Fruit fly (Drosophila melanogaster) whole organism, embryonic: ENCODE data around the gene hob.

Experiments used
- ATbp ChIP-seq: fragments of 200-800 bp; sonication (Bioruptor generic); optimal IDR thresholded peaks from 2 replicates; lab custom pipeline; 2017; ENCODE audit warnings: missing biosample characterization, mild to moderate bottlenecking, missing genetic modification characterization, missing genetic modification reagents
- Antp ChIP-seq: fragments of 200-800 bp; sonication (Bioruptor generic); optimal IDR thresholded peaks from 3 replicates; lab custom pipeline; 2016; ENCODE audit warnings: missing biosample characterization, missing genetic modification characterization
- Atf3 ChIP-seq: fragments of 200-800 bp; sonication (Bioruptor generic); optimal IDR thresholded peaks from 3 replicates; lab custom pipeline; 2016; ENCODE audit warnings: missing biosample characterization, missing genetic modification characterization
- BEAF-32 ChIP-seq: fragments of 200-800 bp; sonication (Bioruptor generic); optimal IDR thresholded peaks from 3 replicates; lab custom pipeline; 2017; ENCODE audit warnings: missing biosample characterization, missing genetic modification characterization, mild to moderate bottlenecking, moderate library complexity, missing genetic modification reagents
- CG12391 ChIP-seq: fragments of 200-800 bp; sonication (Bioruptor generic); optimal IDR thresholded peaks from 3 replicates; lab custom pipeline; 2018; ENCODE audit warnings: missing biosample characterization, mild to moderate bottlenecking, missing genetic modification characterization, moderate library complexity
- CG12769 ChIP-seq: fragments of 200-800 bp; sonication (Bioruptor generic); optimal IDR thresholded peaks from 2 replicates; lab custom pipeline; 2019; ENCODE audit warnings: missing biosample characterization, mild to moderate bottlenecking, missing genetic modification characterization, moderate library complexity
- CG13424 ChIP-seq: fragments of 200-800 bp; sonication (Bioruptor generic); optimal IDR thresholded peaks from 2 replicates; lab custom pipeline; 2019; ENCODE audit warnings: missing biosample characterization, mild to moderate bottlenecking, missing genetic modification characterization, moderate library complexity
- CG14441 ChIP-seq: fragments of 200-800 bp; sonication (Bioruptor generic); IDR thresholded peaks from 2 replicates; pipeline ENCODE4 v1.3.6; 2022; ENCODE audit warnings: missing biosample characterization, missing genetic modification characterization
- CG1647 ChIP-seq: fragments of 200-800 bp; sonication (Bioruptor generic); optimal IDR thresholded peaks from 3 replicates; lab custom pipeline; 2016; ENCODE audit warnings: missing biosample characterization, missing genetic modification characterization
- CG17612 ChIP-seq: fragments of 200-800 bp; sonication (Bioruptor generic); IDR thresholded peaks from 2 replicates; pipeline ENCODE4 v1.3.6; 2022; ENCODE audit warnings: missing biosample characterization, missing genetic modification characterization
- CG17802 ChIP-seq: fragments of 200-800 bp; sonication (Bioruptor generic); optimal IDR thresholded peaks from 2 replicates; lab custom pipeline; 2018; ENCODE audit warnings: missing biosample characterization, mild to moderate bottlenecking, missing genetic modification characterization, moderate library complexity
- CG2116 ChIP-seq: fragments of 200-800 bp; sonication (Bioruptor generic); optimal IDR thresholded peaks from 3 replicates; lab custom pipeline; 2018; ENCODE audit warnings: missing biosample characterization, mild to moderate bottlenecking, missing genetic modification characterization
- CG2875 ChIP-seq: fragments of 200-800 bp; sonication (Bioruptor generic); optimal IDR thresholded peaks from 2 replicates; lab custom pipeline; 2017; ENCODE audit warnings: missing biosample characterization, mild to moderate bottlenecking, missing genetic modification characterization, missing genetic modification reagents
- CG30020 ChIP-seq: fragments of 200-800 bp; optimal IDR thresholded peaks from 2 replicates; lab custom pipeline; 2019; ENCODE audit warnings: missing biosample characterization, mild to moderate bottlenecking, missing genetic modification characterization, moderate library complexity
- CG3726 ChIP-seq: fragments of 200-800 bp; sonication (Bioruptor generic); IDR thresholded peaks from 3 replicates; pipeline ENCODE4, ENCODE4 v1.3.6; 2022; ENCODE audit warnings: missing biosample characterization, missing genetic modification characterization
- CG4360 ChIP-seq: fragments of 200-800 bp; sonication (Bioruptor generic); IDR thresholded peaks from 2 replicates; pipeline ENCODE4 v1.3.6; 2022; ENCODE audit warnings: missing biosample characterization, missing genetic modification characterization
- CG7556 ChIP-seq: fragments of 200-800 bp; sonication (Bioruptor generic); optimal IDR thresholded peaks from 2 replicates; lab custom pipeline; 2017; ENCODE audit warnings: missing biosample characterization, mild to moderate bottlenecking, missing genetic modification characterization
- CG8290 ChIP-seq, 3 experiments: fragments of 200-800 bp; sonication (Bioruptor generic); optimal IDR thresholded peaks; 2 replicates each; lab custom pipeline; 2016 to 2019; ENCODE audit warnings: missing biosample characterization in 3 of 3, missing genetic modification characterization in 3 of 3, mild to moderate bottlenecking in 2 of 3, moderate library complexity in 1 of 3
- CG8944 ChIP-seq: fragments of 200-800 bp; sonication (Bioruptor generic); optimal IDR thresholded peaks from 3 replicates; lab custom pipeline; 2016; ENCODE audit warnings: missing biosample characterization, missing genetic modification characterization
- CG9727 ChIP-seq: fragments of 200-800 bp; sonication (Bioruptor generic); optimal IDR thresholded peaks from 3 replicates; lab custom pipeline; 2017; ENCODE audit warnings: missing biosample characterization, mild to moderate bottlenecking, missing genetic modification characterization
- Dref ChIP-seq: fragments of 200-800 bp; sonication (Bioruptor generic); IDR thresholded peaks from 2 replicates; pipeline ENCODE4 v1.3.6; 2022; ENCODE audit warnings: missing biosample characterization, missing genetic modification characterization
- Drgx ChIP-seq: fragments of 200-800 bp; sonication (Bioruptor generic); IDR thresholded peaks from 2 replicates; pipeline ENCODE4 v1.3.6; 2022; ENCODE audit warnings: missing biosample characterization, missing genetic modification characterization
- E2f1 ChIP-seq: fragments of 200-800 bp; sonication (Bioruptor generic); IDR thresholded peaks from 2 replicates; pipeline ENCODE4 v1.3.6; 2022; ENCODE audit warnings: missing biosample characterization, missing genetic modification characterization
- HLH4C ChIP-seq: fragments of 200-800 bp; sonication (Bioruptor generic); IDR thresholded peaks from 3 replicates; pipeline ENCODE4 v1.3.6; 2022; ENCODE audit warnings: missing biosample characterization, missing genetic modification characterization; ENCODE audit not compliant: partially characterized antibody
- Hmx ChIP-seq: fragments of 200-800 bp; sonication (Bioruptor generic); optimal IDR thresholded peaks from 2 replicates; lab custom pipeline; 2016; ENCODE audit warnings: missing biosample characterization, missing genetic modification characterization
- Lhr ChIP-seq: fragments of 200-800 bp; sonication (Bioruptor generic); optimal IDR thresholded peaks from 3 replicates; lab custom pipeline; 2017; ENCODE audit warnings: mild to moderate bottlenecking, missing biosample characterization, missing genetic modification reagents, missing genetic modification characterization
- Mes4 ChIP-seq: fragments of 200-800 bp; sonication (Bioruptor generic); optimal IDR thresholded peaks from 2 replicates; lab custom pipeline; 2016; ENCODE audit warnings: missing biosample characterization, missing genetic modification characterization
- Oaz ChIP-seq: fragments of 200-800 bp; sonication (Bioruptor generic); IDR thresholded peaks from 2 replicates; pipeline ENCODE4 v1.3.6; 2022; ENCODE audit warnings: missing biosample characterization, missing genetic modification characterization
- Pdp1 ChIP-seq, 2 experiments: fragments of 200-800 bp; sonication (Bioruptor generic); optimal IDR thresholded peaks; 3 replicates each; lab custom pipeline; 2016; ENCODE audit warnings: missing biosample characterization in 2 of 2, missing genetic modification characterization in 2 of 2, mild to moderate bottlenecking in 1 of 2, moderate library complexity in 1 of 2
- Rx ChIP-seq: fragments of 200-800 bp; sonication (Bioruptor generic); IDR thresholded peaks from 2 replicates; pipeline ENCODE4 v1.3.6; 2022; ENCODE audit warnings: missing biosample characterization, missing genetic modification characterization
- al ChIP-seq: fragments of 200-800 bp; sonication (Bioruptor generic); IDR thresholded peaks from 2 replicates; pipeline ENCODE4 v1.3.6; 2022; ENCODE audit warnings: missing biosample characterization, missing genetic modification characterization
- chif ChIP-seq, 2 experiments: fragments of 200-800 bp; sonication (Bioruptor generic); optimal IDR thresholded peaks; 3 replicates each; lab custom pipeline; 2016; ENCODE audit warnings: missing biosample characterization in 2 of 2, missing genetic modification characterization in 2 of 2
- chm ChIP-seq: fragments of 200-800 bp; sonication (Bioruptor generic); IDR thresholded peaks from 2 replicates; pipeline ENCODE4 v1.3.6; 2022; ENCODE audit warnings: missing biosample characterization, missing genetic modification characterization
- da ChIP-seq: fragments of 200-800 bp; sonication (Bioruptor generic); optimal IDR thresholded peaks from 2 replicates; lab custom pipeline; 2016; ENCODE audit warnings: missing biosample characterization, missing genetic modification characterization
- dm ChIP-seq: fragments of 200-800 bp; sonication (Bioruptor generic); optimal IDR thresholded peaks from 3 replicates; lab custom pipeline; 2016; ENCODE audit warnings: missing biosample characterization, missing genetic modification characterization
- ewg ChIP-seq: fragments of 200-800 bp; sonication (Bioruptor generic); optimal IDR thresholded peaks from 3 replicates; lab custom pipeline; 2017; ENCODE audit warnings: mild to moderate bottlenecking, missing biosample characterization, missing genetic modification reagents, missing genetic modification characterization
- eyg ChIP-seq: fragments of 200-800 bp; sonication (Bioruptor generic); optimal IDR thresholded peaks from 3 replicates; lab custom pipeline; 2016; ENCODE audit warnings: missing biosample characterization, missing genetic modification characterization
- fd3F ChIP-seq: fragments of 200-800 bp; sonication (Bioruptor generic); optimal IDR thresholded peaks from 2 replicates; lab custom pipeline; 2018; ENCODE audit warnings: missing biosample characterization, mild to moderate bottlenecking, missing genetic modification characterization, moderate library complexity
- fd64A ChIP-seq: fragments of 200-800 bp; sonication (Bioruptor generic); optimal IDR thresholded peaks from 3 replicates; lab custom pipeline; 2018; ENCODE audit warnings: missing biosample characterization, mild to moderate bottlenecking, missing genetic modification characterization
- gfzf ChIP-seq: fragments of 200-800 bp; sonication (Bioruptor generic); optimal IDR thresholded peaks from 2 replicates; lab custom pipeline; 2016; ENCODE audit warnings: missing biosample characterization, mild to moderate bottlenecking, missing genetic modification characterization, moderate library complexity
- hbn ChIP-seq: fragments of 200-800 bp; sonication (Bioruptor generic); IDR thresholded peaks from 2 replicates; pipeline ENCODE4 v1.3.6; 2022; ENCODE audit warnings: missing biosample characterization, missing genetic modification characterization; ENCODE audit not compliant: partially characterized antibody
- kni ChIP-seq: fragments of 200-800 bp; sonication (Bioruptor generic); optimal IDR thresholded peaks from 3 replicates; lab custom pipeline; 2017; ENCODE audit warnings: mild to moderate bottlenecking, missing biosample characterization, missing genetic modification reagents, missing genetic modification characterization
- nom ChIP-seq: fragments of 200-800 bp; sonication (Bioruptor generic); optimal IDR thresholded peaks from 2 replicates; lab custom pipeline; 2017; ENCODE audit warnings: missing biosample characterization, missing genetic modification characterization, mild to moderate bottlenecking, moderate library complexity, missing genetic modification reagents
- pb ChIP-seq: fragments of 200-800 bp; sonication (Bioruptor generic); optimal IDR thresholded peaks from 3 replicates; lab custom pipeline; 2016; ENCODE audit warnings: missing biosample characterization, missing genetic modification characterization
- psq ChIP-seq: fragments of 200-800 bp; sonication (Bioruptor generic); optimal IDR thresholded peaks from 2 replicates; lab custom pipeline; 2017; ENCODE audit warnings: missing biosample characterization, missing genetic modification characterization
- repo ChIP-seq: fragments of 200-800 bp; sonication (Bioruptor generic); optimal IDR thresholded peaks from 2 replicates; lab custom pipeline; 2016; ENCODE audit warnings: missing biosample characterization, missing genetic modification characterization
- sob ChIP-seq: fragments of 200-800 bp; sonication (Bioruptor generic); IDR thresholded peaks from 2 replicates; pipeline ENCODE4 v1.3.6; 2022; ENCODE audit warnings: missing biosample characterization, missing genetic modification characterization
- tap ChIP-seq: fragments of 200-800 bp; optimal IDR thresholded peaks from 3 replicates; lab custom pipeline; 2019; ENCODE audit warnings: missing biosample characterization, mild to moderate bottlenecking, missing genetic modification characterization, moderate library complexity
- tgo ChIP-seq: fragments of 200-800 bp; sonication (Bioruptor generic); IDR thresholded peaks from 3 replicates; pipeline ENCODE4 v1.3.6; 2022; ENCODE audit warnings: missing biosample characterization, missing genetic modification characterization
- wek ChIP-seq: fragments of 200-800 bp; sonication (Bioruptor generic); optimal IDR thresholded peaks from 3 replicates; lab custom pipeline; 2018; ENCODE audit warnings: missing biosample characterization, mild to moderate bottlenecking, missing genetic modification characterization, moderate library complexity

hob gene

DNA sequence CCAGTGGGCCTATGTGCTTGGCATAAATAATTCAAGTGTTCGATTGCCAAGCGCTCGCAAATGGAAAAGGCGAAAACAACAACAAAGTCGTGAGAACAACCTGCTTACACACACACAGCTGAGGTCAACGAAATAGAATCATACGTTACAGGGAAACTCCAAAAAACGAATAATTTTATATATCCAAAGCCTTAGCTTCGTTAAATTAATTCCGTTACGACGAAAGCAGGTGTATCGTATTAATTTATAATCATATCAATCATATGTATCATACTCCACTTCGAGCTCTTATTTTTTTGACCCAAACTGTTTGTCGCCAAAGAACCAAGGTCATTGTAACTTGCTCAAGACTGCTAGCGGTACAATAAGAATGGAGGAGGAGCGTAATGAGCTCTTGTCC lies 39.2 kb downstream of the hob start (continued):
- TF ChIP-seq fd64A (GFP tag; lab: Kevin White, UChicago): peak; percentile 57
- peak; percentile 34 for TF ChIP-seq Lhr (GFP tag; lab: Kevin White, UChicago)
- TF ChIP-seq CG30020 (tag; lab: Kevin White, UChicago): no peak
- peak; percentile 88 for TF ChIP-seq chm (GFP tag; lab: Robert Waterston, UW)
- TF ChIP-seq ATbp (GFP tag; lab: Kevin White, UChicago): peak; percentile 80
- peak; percentile 90 for TF ChIP-seq Drgx (GFP tag; lab: Robert Waterston, UW)
- peak; percentile 70 for TF ChIP-seq Rx (GFP tag; lab: Robert Waterston, UW)
- TF ChIP-seq BEAF-32 (GFP tag; lab: Kevin White, UChicago): no peak
- peak; percentile 76 for TF ChIP-seq al
- TF ChIP-seq E2f1 (GFP tag; lab: Robert Waterston, UW): peak; percentile 91
- TF ChIP-seq hbn (GFP tag; lab: Robert Waterston, UW): no peak
- peak; percentile 67 for TF ChIP-seq Oaz (GFP tag; lab: Robert Waterston, UW)
- peak; percentile 67; the same call in 1 of the 2 replicates for TF ChIP-seq CG17612 (GFP tag; lab: Robert Waterston, UW)
- TF ChIP-seq nom (GFP tag; lab: Kevin White, UChicago): peak; percentile 86
- TF ChIP-seq CG3726: peak; percentile 85
- TF ChIP-seq CG2116 (GFP tag; lab: Kevin White, UChicago): peak; percentile 48
- TF ChIP-seq CG12391 (tag; lab: Kevin White, UChicago): peak; percentile 87
- TF ChIP-seq CG1647 (GFP tag; lab: Kevin White, UChicago): peak; percentile 61
- peak; percentile 68 for TF ChIP-seq pb (GFP tag; lab: Kevin White, UChicago)
- TF ChIP-seq wek (GFP tag; lab: Kevin White, UChicago): peak; percentile 48
- TF ChIP-seq tap (tag; lab: Kevin White, UChicago): peak; percentile 88
- no peak for TF ChIP-seq Dref (GFP tag; lab: Robert Waterston, UW)
- peak; percentile 69 to 87 for TF ChIP-seq chif (GFP tag; optimal IDR thresholded peaks at IDR 0.05; lab: Kevin White, UChicago)
- peak; percentile 31 for TF ChIP-seq Atf3 (GFP tag; lab: Kevin White, UChicago)
- peak; percentile 59 for TF ChIP-seq dm (GFP tag; lab: Kevin White, UChicago)
- peak; percentile 80 for TF ChIP-seq fd3F (GFP tag; lab: Kevin White, UChicago)
- TF ChIP-seq repo (GFP tag; lab: Kevin White, UChicago): peak; percentile 80
- peak; percentile 74 for TF ChIP-seq CG4360
- TF ChIP-seq Pdp1 (GFP tag; optimal IDR thresholded peaks at IDR 0.05; lab: Kevin White, UChicago): peak in 1 of 2 experiments; percentile 89
- peak; percentile 68 for TF ChIP-seq CG17802 (tag; lab: Kevin White, UChicago)
- peak; percentile 79 for TF ChIP-seq CG8290 (GFP tag; optimal IDR thresholded peaks at IDR 0.05; lab: Kevin White, UChicago)
- no peak for TF ChIP-seq CG8290 (tag; optimal IDR thresholded peaks at IDR 0.05; lab: Kevin White, UChicago)
- TF ChIP-seq Antp (GFP tag; lab: Kevin White, UChicago): peak; percentile 81
- TF ChIP-seq tgo (GFP tag; lab: Robert Waterston, UW): peak; percentile 87
- TF ChIP-seq CG8944 (GFP tag; lab: Kevin White, UChicago): peak; percentile 22
- TF ChIP-seq Mes4: peak; percentile 60
- TF ChIP-seq Hmx (GFP tag; lab: Kevin White, UChicago): no peak
- peak; percentile 83 for TF ChIP-seq CG2875 (GFP tag; lab: Kevin White, UChicago)
- TF ChIP-seq sob (GFP tag; lab: Robert Waterston, UW): peak; percentile 89
- no peak for TF ChIP-seq HLH4C (GFP tag; lab: Robert Waterston, UW)
- TF ChIP-seq da: no peak
- peak; percentile 78 for TF ChIP-seq eyg (GFP tag; lab: Kevin White, UChicago)
- TF ChIP-seq CG7556 (GFP tag; lab: Kevin White, UChicago): peak; percentile 88
- TF ChIP-seq CG13424: peak; percentile 81
- peak; percentile 8 for TF ChIP-seq kni (GFP tag; lab: Kevin White, UChicago)
- peak; percentile 59 for TF ChIP-seq ewg (GFP tag; lab: Kevin White, UChicago)
- TF ChIP-seq psq: peak; percentile 43
- TF ChIP-seq CG9727: peak; percentile 80
- peak; percentile 93 for TF ChIP-seq CG14441 (GFP tag; lab: Robert Waterston, UW)
- TF ChIP-seq gfzf (GFP tag; lab: Kevin White, UChicago): no peak
- peak; percentile 90 for TF ChIP-seq CG12769 (tag; lab: Kevin White, UChicago)
